Worm (Caenorhabditis elegans) whole organism, late embryonic: ENCODE results near the gene kat-1.

Source experiments
- F13H6.1 ChIP-seq: sonication (generic microtip); optimal IDR thresholded peaks from 2 replicates; lab custom pipeline; 2016; ENCODE audit warnings: missing genetic modification characterization, missing compliant biosample characterization
- K09A11.1 ChIP-seq: sonication (generic microtip); optimal IDR thresholded peaks from 2 replicates; lab custom pipeline; 2017; ENCODE audit warnings: antibody characterized with exemption, mild to moderate bottlenecking, missing genetic modification characterization, missing compliant biosample characterization; ENCODE audit not compliant: insufficient read depth
- Y22D7AL.16 ChIP-seq: sonication (generic microtip); optimal IDR thresholded peaks from 2 replicates; lab custom pipeline; 2016; ENCODE audit warnings: missing genetic modification characterization, missing compliant biosample characterization
- ahr-1 ChIP-seq: sonication (generic microtip); optimal IDR thresholded peaks from 2 replicates; lab custom pipeline; 2016; ENCODE audit warnings: missing genetic modification characterization, missing compliant biosample characterization
- ama-1 ChIP-seq: fragments of 150-350 bp; optimal IDR thresholded peaks from 2 replicates; lab custom pipeline; 2014
- ceh-14 ChIP-seq: sonication (generic microtip); optimal IDR thresholded peaks from 2 replicates; lab custom pipeline; 2016; ENCODE audit warnings: missing genotype, missing genetic modification characterization, missing compliant biosample characterization
- ceh-19 ChIP-seq: fragments of 200-800 bp; sonication (Bioruptor generic); optimal IDR thresholded peaks from 2 replicates; lab custom pipeline; 2018; ENCODE audit warnings: mild to moderate bottlenecking, missing genetic modification characterization, missing compliant biosample characterization
- ceh-2 ChIP-seq: sonication (generic microtip); optimal IDR thresholded peaks from 2 replicates; lab custom pipeline; 2016; ENCODE audit warnings: missing genotype, missing genetic modification characterization, missing compliant biosample characterization
- ceh-24 ChIP-seq: sonication (generic microtip); optimal IDR thresholded peaks from 2 replicates; lab custom pipeline; 2016; ENCODE audit warnings: mild to moderate bottlenecking, missing genetic modification characterization, missing compliant biosample characterization
- ceh-30 ChIP-seq: fragments of 150-350 bp; optimal IDR thresholded peaks from 2 replicates; lab custom pipeline; 2014; ENCODE audit warnings: missing biosample characterization, missing genetic modification characterization
- ceh-31 ChIP-seq: sonication (generic microtip); optimal IDR thresholded peaks from 2 replicates; lab custom pipeline; 2016; ENCODE audit warnings: missing genetic modification characterization, missing compliant biosample characterization
- ceh-34 ChIP-seq: sonication (generic microtip); optimal IDR thresholded peaks from 2 replicates; lab custom pipeline; 2016; ENCODE audit warnings: mild to moderate bottlenecking, missing genetic modification characterization, missing compliant biosample characterization
- ceh-6 ChIP-seq: fragments of 200-800 bp; sonication (Bioruptor generic); optimal IDR thresholded peaks from 2 replicates; lab custom pipeline; 2018; ENCODE audit warnings: mild to moderate bottlenecking, missing genetic modification characterization, missing compliant biosample characterization
- ceh-9 ChIP-seq: sonication (generic microtip); optimal IDR thresholded peaks from 2 replicates; lab custom pipeline; 2016; ENCODE audit warnings: mild to moderate bottlenecking, missing genetic modification characterization, inconsistent platforms, missing compliant biosample characterization
- dmd-4 ChIP-seq: sonication (generic microtip); optimal IDR thresholded peaks from 2 replicates; lab custom pipeline; 2016; ENCODE audit warnings: borderline replicate concordance, missing genetic modification characterization, missing compliant biosample characterization
- dve-1 ChIP-seq: sonication (generic microtip); optimal IDR thresholded peaks from 2 replicates; lab custom pipeline; 2017; ENCODE audit warnings: antibody characterized with exemption, mild to moderate bottlenecking, missing genetic modification characterization, missing compliant biosample characterization
- elt-4 ChIP-seq: sonication (generic microtip); optimal IDR thresholded peaks from 2 replicates; lab custom pipeline; 2016; ENCODE audit warnings: missing genetic modification characterization, missing compliant biosample characterization
- fkh-6 ChIP-seq: sonication (generic microtip); optimal IDR thresholded peaks from 2 replicates; lab custom pipeline; 2016; ENCODE audit warnings: missing genetic modification characterization, missing compliant biosample characterization
- hlh-15 ChIP-seq: sonication (generic microtip); optimal IDR thresholded peaks from 2 replicates; lab custom pipeline; 2016; ENCODE audit warnings: missing genetic modification characterization, missing compliant biosample characterization
- hlh-30 ChIP-seq: sonication (generic microtip); optimal IDR thresholded peaks from 2 replicates; lab custom pipeline; 2017; ENCODE audit warnings: antibody characterized with exemption, missing genetic modification characterization, missing compliant biosample characterization; ENCODE audit not compliant: insufficient read depth
- hlh-6 ChIP-seq: sonication (generic microtip); optimal IDR thresholded peaks from 2 replicates; lab custom pipeline; 2016; ENCODE audit warnings: missing genotype, missing genetic modification characterization, missing compliant biosample characterization
- hlh-8 ChIP-seq: sonication (generic microtip); optimal IDR thresholded peaks from 2 replicates; lab custom pipeline; 2016; ENCODE audit warnings: missing genotype, missing genetic modification characterization, missing compliant biosample characterization
- nhr-11 ChIP-seq: fragments of 150-350 bp; optimal IDR thresholded peaks from 2 replicates; lab custom pipeline; 2014; ENCODE audit warnings: missing biosample characterization, missing genetic modification characterization
- nhr-232 ChIP-seq: sonication (generic microtip); optimal IDR thresholded peaks from 2 replicates; lab custom pipeline; 2016; ENCODE audit warnings: missing genetic modification characterization, missing compliant biosample characterization
- pat-9 ChIP-seq: fragments of 200-800 bp; sonication (Bioruptor generic); optimal IDR thresholded peaks from 2 replicates; lab custom pipeline; 2018; ENCODE audit warnings: mild to moderate bottlenecking, missing genetic modification characterization, moderate library complexity, missing compliant biosample characterization
- pha-2 ChIP-seq: sonication (generic microtip); optimal IDR thresholded peaks from 2 replicates; lab custom pipeline; 2017; ENCODE audit warnings: mild to moderate bottlenecking, missing genetic modification characterization, missing compliant biosample characterization
- pqm-1 ChIP-seq: sonication (generic microtip); optimal IDR thresholded peaks from 2 replicates; lab custom pipeline; 2016; ENCODE audit warnings: missing genetic modification characterization, missing compliant biosample characterization
- sdc-2 ChIP-seq: sonication (generic microtip); optimal IDR thresholded peaks from 2 replicates; lab custom pipeline; 2016; ENCODE audit warnings: missing genotype, missing genetic modification characterization, missing compliant biosample characterization
- sox-4 ChIP-seq: sonication (generic microtip); optimal IDR thresholded peaks from 2 replicates; lab custom pipeline; 2017; ENCODE audit warnings: mild to moderate bottlenecking, missing genetic modification characterization, inconsistent platforms, missing compliant biosample characterization
- tbx-2 ChIP-seq: sonication (generic microtip); optimal IDR thresholded peaks from 2 replicates; lab custom pipeline; 2016; ENCODE audit warnings: missing genetic modification characterization, missing compliant biosample characterization
- tbx-7 ChIP-seq: sonication (generic microtip); optimal IDR thresholded peaks from 2 replicates; lab custom pipeline; 2016; ENCODE audit warnings: missing genotype, missing genetic modification characterization, missing compliant biosample characterization
- unc-3 ChIP-seq, 2 experiments: fragments of 200-800 bp in 1 of 2; sonication (Bioruptor generic) in 1 of 2; sonication (generic microtip) in 1 of 2; conservative IDR thresholded peaks in 1 of 2; optimal IDR thresholded peaks in 1 of 2; 2 replicates each; pipeline versions ENCODE4 v1.3.6 to Lab custom; 2016 to 2022; ENCODE audit warnings: missing compliant biosample characterization in 2 of 2, missing genetic modification characterization in 2 of 2, missing genetic modification reagents in 1 of 2
- unc-42 ChIP-seq: sonication (generic microtip); optimal IDR thresholded peaks from 2 replicates; lab custom pipeline; 2016; ENCODE audit warnings: missing genotype, missing genetic modification characterization, missing compliant biosample characterization
- unc-55 ChIP-seq: sonication (generic microtip); optimal IDR thresholded peaks from 2 replicates; lab custom pipeline; 2017; ENCODE audit warnings: missing biosample characterization, missing genetic modification reagents, missing genetic modification characterization
- unc-86 ChIP-seq: sonication (generic microtip); optimal IDR thresholded peaks from 2 replicates; lab custom pipeline; 2016; ENCODE audit warnings: missing genetic modification characterization, missing compliant biosample characterization
- ztf-16 ChIP-seq: sonication (generic microtip); optimal IDR thresholded peaks from 2 replicates; lab custom pipeline; 2017; ENCODE audit warnings: missing genetic modification characterization, missing compliant biosample characterization

Gene kat-1

ce11 chrII:7053001-7053400 is 20.6 kb upstream of the kat-1 start, which contains the start of gene ZK1127.13:
TSS of gene ZK1127.13 (plus strand) at chrII:7053301.
- no peak for TF ChIP-seq fkh-6 (tag; lab: Kevin White, UChicago)
- TF ChIP-seq ceh-14, result no peak
- no peak for TF ChIP-seq unc-86 (tag; lab: Kevin White, UChicago)
- TF ChIP-seq nhr-232, result no peak
- no peak for TF ChIP-seq K09A11.1 (tag; lab: Kevin White, UChicago)
- TF ChIP-seq pha-2 (tag; lab: Kevin White, UChicago), result no peak
- TF ChIP-seq sdc-2 (tag; lab: Kevin White, UChicago), result no peak
- TF ChIP-seq ceh-31 (tag; lab: Kevin White, UChicago), result no peak
- TF ChIP-seq pat-9 (tag; lab: Kevin White, UChicago), result no peak
- no peak for TF ChIP-seq hlh-8 (tag; lab: Kevin White, UChicago)
- no peak for TF ChIP-seq hlh-15

- TF ChIP-seq ztf-16 (no peak), elt-4 (tag; lab: Kevin White, UChicago) (no peak), unc-55 (no peak), hlh-6 (tag; lab: Kevin White, UChicago) (no peak), ceh-2 (no peak)
Observed at ce11 chrII:7053649-7054048, 20.0 kb upstream of the kat-1 start, which contains the start of gene ZK1127.4. TSS of gene ZK1127.4 (plus strand) at chrII:7053949.

ce11 chrII:7054987-7055386 is 18.6 kb upstream of the kat-1 start, which contains the start of gene ZK1127.3:
TSS of gene ZK1127.3 (plus strand) at chrII:7055287.
- no peak for TF ChIP-seq hlh-15
- TF ChIP-seq unc-55, result no peak
- TF ChIP-seq tbx-2 (tag; lab: Kevin White, UChicago), result no peak
- TF ChIP-seq sox-4 (tag; lab: Kevin White, UChicago), result no peak
- no peak for TF ChIP-seq unc-3 (GFP tag; conservative IDR thresholded peaks at IDR 0.05; lab: Robert Waterston, UW)
- no peak for TF ChIP-seq unc-3 (tag; optimal IDR thresholded peaks at IDR 0.05; lab: Kevin White, UChicago)
- TF ChIP-seq pqm-1 (tag; lab: Kevin White, UChicago), result no peak
- no peak for TF ChIP-seq F13H6.1 (tag; lab: Kevin White, UChicago)
- TF ChIP-seq ceh-24 (tag; lab: Kevin White, UChicago), result no peak
- TF ChIP-seq ceh-30 (tag; lab: Kevin White, UChicago), result no peak
- no peak for TF ChIP-seq nhr-11
- TF ChIP-seq hlh-30, result no peak
- no peak for TF ChIP-seq unc-42 (tag; lab: Kevin White, UChicago)
- TF ChIP-seq dmd-4 (tag; lab: Kevin White, UChicago), result no peak
- no peak for TF ChIP-seq ahr-1 (tag; lab: Kevin White, UChicago)
- no peak for TF ChIP-seq ceh-34 (tag; lab: Kevin White, UChicago)
- TF ChIP-seq Y22D7AL.16, result no peak
- TF ChIP-seq ceh-2, result no peak

DNA sequence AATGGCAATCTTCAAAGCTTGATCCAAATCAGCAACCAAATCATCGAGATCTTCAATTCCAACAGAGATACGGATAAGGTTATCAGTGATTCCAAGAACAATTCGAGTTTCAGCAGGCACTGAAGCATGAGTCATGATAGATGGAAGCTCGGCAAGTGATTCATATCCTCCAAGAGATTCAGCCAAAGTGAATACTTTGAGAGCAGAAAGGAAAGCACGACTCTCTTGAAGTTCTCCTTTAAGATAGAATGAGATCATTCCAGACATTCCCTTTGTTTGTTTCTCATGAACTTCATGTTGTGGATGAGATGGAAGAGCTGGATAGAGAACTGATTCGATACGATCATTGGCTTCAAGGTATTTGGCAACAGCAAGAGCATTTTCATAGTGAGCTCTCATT is 17.3 kb upstream of the kat-1 start:
- TF ChIP-seq ceh-6 (GFP tag; lab: Kevin White, UChicago), result no peak
- no peak for TF ChIP-seq dve-1 (tag; lab: Kevin White, UChicago)
- TF ChIP-seq ztf-16, result no peak
- no peak for TF ChIP-seq ceh-19 (GFP tag; lab: Kevin White, UChicago)
- TF ChIP-seq tbx-7 (tag; lab: Kevin White, UChicago), result no peak
- TF ChIP-seq ceh-31 (tag; lab: Kevin White, UChicago), result no peak
- TF ChIP-seq ceh-9, result no peak
- TF ChIP-seq ceh-14, result no peak

ce11 chrII:7057860-7058259 is 15.8 kb upstream of the kat-1 start, which contains the start of gene cth-2:
TSS of gene cth-2 (minus strand) at chrII:7057960.
- no peak for TF ChIP-seq ama-1 (lab: Kevin White, UChicago)
- no peak for TF ChIP-seq hlh-30
- no peak for TF ChIP-seq dve-1 (tag; lab: Kevin White, UChicago)
